Fruit fly (Drosophila melanogaster) whole organism, wandering third instar larva: ENCODE results near the gene Zn72D.

Source experiments
- CG32264 ChIP-seq: fragments of 200-800 bp; sonication (Bioruptor generic); optimal IDR thresholded peaks from 2 replicates; lab custom pipeline; 2016; ENCODE audit warnings: missing biosample characterization, missing genetic modification characterization
- CG9705 ChIP-seq: fragments of 200-800 bp; sonication (Bioruptor generic); optimal IDR thresholded peaks from 2 replicates; lab custom pipeline; 2018; ENCODE audit warnings: missing biosample characterization, mild to moderate bottlenecking, missing genetic modification characterization
- CrebA ChIP-seq: fragments of 200-800 bp; sonication (Bioruptor generic); optimal IDR thresholded peaks from 2 replicates; lab custom pipeline; 2016; ENCODE audit warnings: missing biosample characterization, mild to moderate bottlenecking, missing genetic modification characterization, borderline replicate concordance
- Dif ChIP-seq: fragments of 200-275, 200-300 bp; sonication (Bioruptor generic); optimal IDR thresholded peaks from 2 replicates; lab custom pipeline; 2018; ENCODE audit warnings: missing biosample characterization, missing genetic modification characterization; ENCODE audit not compliant: partially characterized antibody
- GATAd ChIP-seq: sonication (Bioruptor generic); optimal IDR thresholded peaks from 2 replicates; lab custom pipeline; 2016; ENCODE audit warnings: missing biosample characterization, missing genetic modification characterization
- HLH106 ChIP-seq: fragments of 200-800 bp; optimal IDR thresholded peaks from 3 replicates; lab custom pipeline; 2019; ENCODE audit warnings: missing biosample characterization, mild to moderate bottlenecking, missing genetic modification characterization, moderate library complexity
- Hnf4 ChIP-seq: fragments of 200-800 bp; sonication (Bioruptor generic); optimal IDR thresholded peaks from 2 replicates; lab custom pipeline; 2016; ENCODE audit warnings: missing biosample characterization, mild to moderate bottlenecking, missing genetic modification characterization
- Hr78 ChIP-seq: fragments of >200 bp; optimal IDR thresholded peaks from 2 replicates; lab custom pipeline; 2017; ENCODE audit warnings: missing biosample characterization, missing genetic modification characterization
- Hr83 ChIP-seq: fragments of 200-300 bp; sonication (Bioruptor generic); optimal IDR thresholded peaks from 2 replicates; lab custom pipeline; 2016; ENCODE audit warnings: missing biosample characterization, mild to moderate bottlenecking, missing genetic modification characterization, moderate library complexity; ENCODE audit not compliant: poor library complexity, severe bottlenecking
- Jra ChIP-seq: sonication (Bioruptor generic); optimal IDR thresholded peaks from 2 replicates; lab custom pipeline; 2016; ENCODE audit warnings: missing biosample characterization, missing genetic modification characterization
- Mio ChIP-seq: sonication (Bioruptor generic); optimal IDR thresholded peaks from 2 replicates; lab custom pipeline; 2016; ENCODE audit warnings: missing biosample characterization, missing genetic modification characterization
- Myc ChIP-seq: fragments of >200 bp; optimal IDR thresholded peaks from 2 replicates; lab custom pipeline; 2017
- N ChIP-seq: fragments of >200 bp; optimal IDR thresholded peaks from 2 replicates; lab custom pipeline; 2018; ENCODE audit warnings: missing biosample characterization, missing external identifiers, missing genetic modification characterization
- OdsH ChIP-seq: fragments of 200-800 bp; sonication (Bioruptor generic); optimal IDR thresholded peaks from 2 replicates; lab custom pipeline; 2016; ENCODE audit warnings: missing biosample characterization, mild to moderate bottlenecking, missing genetic modification characterization
- Rel ChIP-seq, 2 experiments: fragments of 200-800 bp; sonication (Bioruptor generic) in 1 of 2; optimal IDR thresholded peaks; 2 replicates in 1 of 2; 3 replicates in 1 of 2; lab custom pipeline; 2016 to 2019; ENCODE audit warnings: mild to moderate bottlenecking in 2 of 2, missing biosample characterization in 2 of 2, missing genetic modification characterization in 2 of 2, moderate library complexity in 1 of 2
- Vsx2 ChIP-seq: fragments of 200-300, 225-300 bp; sonication (Bioruptor generic); optimal IDR thresholded peaks from 2 replicates; lab custom pipeline; 2018; ENCODE audit warnings: missing biosample characterization, missing genetic modification characterization; ENCODE audit not compliant: partially characterized antibody
- br ChIP-seq: fragments of 200-800 bp; sonication (Bioruptor generic); optimal IDR thresholded peaks from 2 replicates; lab custom pipeline; 2016; ENCODE audit warnings: missing biosample characterization, missing genetic modification characterization
- brk ChIP-seq: fragments of 200-800 bp; sonication (Bioruptor generic); optimal IDR thresholded peaks from 2 replicates; lab custom pipeline; 2016; ENCODE audit warnings: missing biosample characterization, mild to moderate bottlenecking, missing genetic modification characterization
- dl ChIP-seq, 2 experiments: fragments of 175-275, 200-275 bp in 1 of 2; fragments of 200-275 bp in 1 of 2; sonication (Bioruptor generic); optimal IDR thresholded peaks; lab custom pipeline; 2018; ENCODE audit warnings: mild to moderate bottlenecking in 2 of 2, missing biosample characterization in 2 of 2, missing genetic modification characterization in 2 of 2, moderate library complexity in 2 of 2; ENCODE audit not compliant: partially characterized antibody in 2 of 2, insufficient read depth in 1 of 2
- dmrt93B ChIP-seq: fragments of 200-800 bp; sonication (Bioruptor generic); optimal IDR thresholded peaks from 2 replicates; lab custom pipeline; 2018; ENCODE audit warnings: missing biosample characterization, mild to moderate bottlenecking, missing genetic modification characterization
- dsf ChIP-seq: sonication (Bioruptor generic); optimal IDR thresholded peaks from 2 replicates; lab custom pipeline; 2016; ENCODE audit warnings: missing biosample characterization, missing genetic modification characterization, borderline replicate concordance
- ey ChIP-seq: fragments of 200-800 bp; sonication (Bioruptor generic); optimal IDR thresholded peaks from 2 replicates; lab custom pipeline; 2016; ENCODE audit warnings: missing biosample characterization, missing genetic modification characterization
- foxo ChIP-seq, 2 experiments: fragments of 200-800 bp; sonication (Bioruptor generic); optimal IDR thresholded peaks; 2 replicates in 1 of 2; 3 replicates in 1 of 2; lab custom pipeline; 2016 to 2017; ENCODE audit warnings: missing biosample characterization in 2 of 2, missing genetic modification characterization in 2 of 2
- fru ChIP-seq: fragments of 200-800 bp; sonication (Bioruptor generic); optimal IDR thresholded peaks from 3 replicates; lab custom pipeline; 2016; ENCODE audit warnings: missing biosample characterization, mild to moderate bottlenecking, missing genetic modification characterization
- h ChIP-seq: fragments of 200-800 bp; sonication (Bioruptor generic); optimal IDR thresholded peaks from 3 replicates; lab custom pipeline; 2016; ENCODE audit warnings: missing biosample characterization, mild to moderate bottlenecking, missing genetic modification characterization
- jim ChIP-seq: fragments of 175-275, 200-325 bp; sonication (Bioruptor generic); optimal IDR thresholded peaks from 2 replicates; lab custom pipeline; 2016; ENCODE audit warnings: missing biosample characterization, mild to moderate bottlenecking, missing genetic modification characterization
- pan ChIP-seq: fragments of >200 bp; optimal IDR thresholded peaks from 2 replicates; lab custom pipeline; 2017
- psq ChIP-seq: fragments of 200-800 bp; sonication (Bioruptor generic); optimal IDR thresholded peaks from 3 replicates; lab custom pipeline; 2017; ENCODE audit warnings: missing biosample characterization, mild to moderate bottlenecking, missing genetic modification characterization, moderate library complexity
- rgr ChIP-seq: fragments of 200-800 bp; sonication (Bioruptor generic); optimal IDR thresholded peaks from 3 replicates; lab custom pipeline; 2016; ENCODE audit warnings: missing biosample characterization, mild to moderate bottlenecking, missing genetic modification characterization
- sage ChIP-seq: fragments of 200-800 bp; sonication (Bioruptor generic); optimal IDR thresholded peaks from 2 replicates; lab custom pipeline; 2016; ENCODE audit warnings: missing biosample characterization, mild to moderate bottlenecking, missing genetic modification characterization
- sv ChIP-seq: fragments of 200-800 bp; sonication (Bioruptor generic); optimal IDR thresholded peaks from 3 replicates; lab custom pipeline; 2016; ENCODE audit warnings: missing biosample characterization, missing genetic modification characterization
- tai ChIP-seq: sonication (Bioruptor generic); optimal IDR thresholded peaks from 2 replicates; lab custom pipeline; 2016; ENCODE audit warnings: missing biosample characterization, missing genetic modification characterization
- usp ChIP-seq: fragments of >200 bp; optimal IDR thresholded peaks from 2 replicates; lab custom pipeline; 2017; ENCODE audit warnings: missing biosample characterization, missing genetic modification characterization
- woc ChIP-seq: sonication (Bioruptor generic); optimal IDR thresholded peaks from 2 replicates; lab custom pipeline; 2016; ENCODE audit warnings: missing biosample characterization, mild to moderate bottlenecking, missing genetic modification characterization

The Zn72D gene

dm6 chr3L:16105528-16105927 lies 6.9 kb downstream of the Zn72D start, which contains the start of the genes IntS9 and CG43295:
Gene IntS9 (minus strand): TSS chr3L:16105627.
Gene CG43295 (plus strand): TSS chr3L:16105852.
- TF ChIP-seq dmrt93B (GFP tag; lab: Kevin White, UChicago) (no peak), CG32264 (peak; percentile 40), Rel (GFP tag; optimal IDR thresholded peaks at IDR 0.05; lab: Kevin White, UChicago) (no peak), Rel (tag; optimal IDR thresholded peaks at IDR 0.05; lab: Kevin White, UChicago) (no peak), br (GFP tag; lab: Kevin White, UChicago) (peak; percentile 91), ey (GFP tag; lab: Kevin White, UChicago) (peak; percentile 92), foxo (GFP tag; optimal IDR thresholded peaks at IDR 0.05; lab: Kevin White, UChicago) (peak; percentile 66 to 94), woc (GFP tag; lab: Kevin White, UChicago) (no peak), sv (peak; percentile 88), dsf (GFP tag; lab: Kevin White, UChicago) (no peak), h (GFP tag; lab: Kevin White, UChicago) (no peak), OdsH (GFP tag; lab: Kevin White, UChicago) (peak; percentile 89), N (GFP tag; lab: Kevin White, UChicago) (no peak), Myc (lab: Kevin White, UChicago) (peak; percentile 57), Hr78 (GFP tag; lab: Kevin White, UChicago) (no peak), tai (GFP tag; lab: Kevin White, UChicago) (no peak), HLH106 (tag; lab: Kevin White, UChicago) (peak; percentile 79), Hr83 (GFP tag; lab: Kevin White, UChicago) (peak; percentile 70), jim (GFP tag; lab: Kevin White, UChicago) (no peak), rgr (GFP tag; lab: Kevin White, UChicago) (no peak), GATAd (peak; percentile 84), Mio (GFP tag; lab: Kevin White, UChicago) (peak; percentile 32), brk (GFP tag; lab: Kevin White, UChicago) (no peak), psq (GFP tag; lab: Kevin White, UChicago) (peak; percentile 74), Hnf4 (GFP tag; lab: Kevin White, UChicago) (no peak), pan (no peak)

DNA sequence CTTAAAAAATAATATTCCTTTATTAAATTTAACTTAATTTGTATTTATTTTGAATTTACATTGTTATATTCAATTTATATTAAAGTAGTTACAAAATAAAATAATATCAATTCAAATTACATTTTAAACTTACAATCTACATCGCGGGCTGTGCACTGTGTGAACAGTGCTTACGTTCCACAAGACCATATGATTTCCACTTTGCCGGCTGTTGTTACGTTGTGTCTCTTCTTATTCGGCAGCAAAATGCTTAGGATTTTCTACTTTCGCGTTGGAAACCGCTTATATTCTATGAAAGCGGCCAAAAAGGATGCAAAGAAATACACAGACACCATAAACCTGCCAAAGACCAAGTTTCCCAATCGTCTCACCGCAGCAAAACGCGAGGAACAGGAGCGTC lies 12.4 kb downstream of the Zn72D start, which contains the start of gene IleRS-m:
TSS of gene IleRS-m (plus strand) at position 222 of the 400 bp plus-strand sequence.
- TF ChIP-seq sage (GFP tag; lab: Kevin White, UChicago) (no peak), tai (GFP tag; lab: Kevin White, UChicago) (no peak), dsf (GFP tag; lab: Kevin White, UChicago) (no peak), ey (GFP tag; lab: Kevin White, UChicago) (no peak), Myc (lab: Kevin White, UChicago) (peak; percentile 51)

DNA sequence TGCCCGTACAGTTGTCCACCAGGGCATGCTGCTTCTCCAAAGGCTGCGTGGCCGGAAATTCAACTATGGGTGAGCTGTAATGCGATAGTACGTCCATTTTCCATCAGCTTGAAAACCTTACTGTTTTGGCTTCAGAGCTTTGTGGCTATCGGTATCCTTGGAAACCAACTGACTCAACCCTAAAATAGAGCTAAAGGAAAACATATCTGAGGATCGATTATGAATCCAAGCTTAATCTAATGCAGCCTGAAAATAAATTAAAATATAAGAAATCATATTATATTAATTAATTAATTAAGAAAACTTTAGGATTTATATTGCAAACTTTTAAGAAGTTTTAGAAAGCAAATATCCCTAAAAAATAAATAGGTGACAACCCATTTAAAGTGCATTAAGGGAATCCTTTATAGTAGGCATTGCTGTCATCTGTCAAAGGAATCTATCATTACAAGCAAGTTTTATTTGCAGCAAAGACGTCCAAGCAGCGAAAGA lies 15.0 kb downstream of the Zn72D start, which contains the start of the genes CG13074 and ATPsynbetaL:
TSS of gene CG13074 (minus strand) at position 101 of the 492 bp plus-strand sequence.
TSS of gene ATPsynbetaL (plus strand) at position 442 of the 492 bp plus-strand sequence.
- no peak for TF ChIP-seq psq (GFP tag; lab: Kevin White, UChicago)
- TF ChIP-seq usp (GFP tag; lab: Kevin White, UChicago): no peak

- TF ChIP-seq rgr (GFP tag; lab: Kevin White, UChicago) (peak; percentile 14), foxo (GFP tag; optimal IDR thresholded peaks at IDR 0.05; lab: Kevin White, UChicago) (no peak), CG32264 (no peak), sv (no peak), CG9705 (no peak), usp (GFP tag; lab: Kevin White, UChicago) (no peak), dl (GFP tag; optimal IDR thresholded peaks at IDR 0.05; lab: Kevin White, UChicago; ENCODE audit: insufficient read depth in 1 of 2, partially characterized antibody in 2 of 2) (no peak), tai (GFP tag; lab: Kevin White, UChicago) (no peak), br (GFP tag; lab: Kevin White, UChicago) (no peak), Jra (no peak), ey (GFP tag; lab: Kevin White, UChicago) (no peak), sage (GFP tag; lab: Kevin White, UChicago) (no peak), fru (peak; percentile 63), OdsH (GFP tag; lab: Kevin White, UChicago) (no peak), Mio (GFP tag; lab: Kevin White, UChicago) (no peak), CrebA (no peak), Dif (GFP tag; lab: Kevin White, UChicago) (no peak), dsf (GFP tag; lab: Kevin White, UChicago) (no peak), woc (GFP tag; lab: Kevin White, UChicago) (no peak), jim (GFP tag; lab: Kevin White, UChicago) (no peak), Rel (GFP tag; optimal IDR thresholded peaks at IDR 0.05; lab: Kevin White, UChicago) (no peak), Rel (tag; optimal IDR thresholded peaks at IDR 0.05; lab: Kevin White, UChicago) (peak; percentile 65), N (GFP tag; lab: Kevin White, UChicago) (no peak), Vsx2 (GFP tag; lab: Kevin White, UChicago) (no peak), brk (GFP tag; lab: Kevin White, UChicago) (no peak), Hnf4 (GFP tag; lab: Kevin White, UChicago) (no peak)
Measured at dm6 chr3L:16090330-16090803, 22.1 kb downstream of the Zn72D start, which contains the start of the genes CG5235 and ClC-c. Gene CG5235 (minus strand): TSS chr3L:16090392. Gene ClC-c (plus strand): TSS chr3L:16090454.
